Worm (Caenorhabditis elegans): ENCODE data around the gene srx-5.

DNA sequence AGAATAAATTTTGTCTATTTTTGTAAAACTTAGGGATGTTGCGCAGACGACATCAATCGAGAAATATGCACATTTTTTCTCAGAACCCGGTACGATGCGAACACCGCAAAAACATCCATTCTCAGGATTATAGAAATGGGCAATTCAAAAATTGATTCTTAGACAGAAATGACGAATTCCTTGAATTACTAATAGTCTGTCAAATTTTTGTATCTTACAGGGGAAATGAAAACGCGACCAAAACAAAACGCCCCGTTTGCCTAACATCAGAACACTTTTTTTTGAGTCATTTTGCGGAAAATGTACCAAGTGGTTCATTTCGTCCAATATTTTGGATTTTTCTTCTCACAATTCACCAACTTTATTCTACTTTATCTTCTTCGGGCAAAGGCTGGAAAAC, 43.5 kb downstream of the srx-5 start, which contains the start of gene str-134:
- TF ChIP-seq jun-1 (tag; optimal IDR thresholded peaks at IDR 0.05): no peak
- no peak for TF ChIP-seq mml-1 (tag; optimal IDR thresholded peaks at IDR 0.05)
- no peak for TF ChIP-seq unc-39 (tag; optimal IDR thresholded peaks at IDR 0.05)
- no peak for TF ChIP-seq mdl-1 (tag; optimal IDR thresholded peaks at IDR 0.05)
- TF ChIP-seq sea-2 (GFP tag; optimal IDR thresholded peaks at IDR 0.05): no peak
- no peak for TF ChIP-seq nhr-23 (tag; optimal IDR thresholded peaks at IDR 0.05)
- no peak for TF ChIP-seq nhr-11 (tag; optimal IDR thresholded peaks at IDR 0.05)
- no peak for TF ChIP-seq nfya-1 (tag; optimal IDR thresholded peaks at IDR 0.05; ENCODE audit: insufficient read depth)
- no peak for TF ChIP-seq egl-27 (tag; optimal IDR thresholded peaks at IDR 0.05)
